Worm (Caenorhabditis elegans) whole organism, L4 larva: Measurements from ENCODE around the gene appg-2.

Experiments
- ces-1 ChIP-seq: fragments of 150-350 bp; sonication (generic microtip); optimal IDR thresholded peaks from 4 replicates; lab custom pipeline; 2014; ENCODE audit warnings: missing biosample characterization, missing genetic modification reagents, missing genetic modification characterization
- daf-8 ChIP-seq: fragments of 200-800 bp; sonication (Bioruptor generic); IDR thresholded peaks from 2 replicates; pipeline ENCODE4 v1.3.6; 2022; ENCODE audit warnings: missing genetic modification characterization, missing compliant biosample characterization
- lin-13 ChIP-seq: fragments of 150-350 bp; optimal IDR thresholded peaks from 2 replicates; lab custom pipeline; 2014; ENCODE audit warnings: missing biosample characterization, missing genetic modification reagents, missing genetic modification characterization
- nhr-77 ChIP-seq: fragments of 150-350 bp; optimal IDR thresholded peaks from 2 replicates; lab custom pipeline; 2014; ENCODE audit warnings: missing biosample characterization, missing genetic modification characterization
- ztf-11 ChIP-seq: fragments of 150-350 bp; optimal IDR thresholded peaks from 2 replicates; lab custom pipeline; 2014; ENCODE audit warnings: missing biosample characterization, missing genetic modification characterization

ce11 chrII:8763367-8763766, 37.6 kb upstream of the appg-2 start:
- TF ChIP-seq lin-13 (GFP tag; lab: Kevin White, UChicago): no peak
- TF ChIP-seq ztf-11 (tag; lab: Kevin White, UChicago): no peak
- no peak for TF ChIP-seq daf-8
- TF ChIP-seq ces-1 (GFP tag; lab: Kevin White, UChicago): no peak
- TF ChIP-seq nhr-77: no peak
